Worm (Caenorhabditis elegans): ENCODE results near the gene wht-6.
A peak's percentile ranks its signal among the peaks of the same experiment; 100 is the strongest.

wht-6 gene

DNA sequence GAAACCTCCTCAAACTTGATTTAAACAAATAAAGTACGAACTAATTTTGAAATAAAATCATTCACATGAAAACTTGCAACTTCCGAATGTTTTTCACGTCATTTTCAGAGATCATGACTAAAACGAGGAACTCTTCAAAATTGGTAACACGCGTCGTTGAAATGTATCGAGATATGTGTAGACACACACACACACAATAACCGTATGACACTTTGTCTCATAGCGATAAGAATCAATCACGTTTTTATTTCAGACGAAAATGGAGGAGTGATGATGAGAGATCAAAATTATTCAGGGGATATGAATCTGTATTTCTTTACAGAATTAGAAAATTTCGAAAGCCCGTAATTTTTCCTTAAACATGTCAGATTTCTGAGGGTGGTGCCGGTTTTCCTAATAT is 48.8 kb upstream of the wht-6 start (continued):
- peak; percentile 59 for TF ChIP-seq T20F7.1 (GFP tag; optimal IDR thresholded peaks at IDR 0.05)
- TF ChIP-seq mxl-2 (GFP tag; conservative IDR thresholded peaks at IDR 0.05): no peak
- peak; percentile 19; the same call in 1 of the 2 replicates for TF ChIP-seq php-3 (GFP tag; IDR thresholded peaks at IDR 0.05)
- no peak for TF ChIP-seq ceh-28 (tag; optimal IDR thresholded peaks at IDR 0.05)
- peak; percentile 40 for TF ChIP-seq hlh-11 (tag; optimal IDR thresholded peaks at IDR 0.05)

DNA sequence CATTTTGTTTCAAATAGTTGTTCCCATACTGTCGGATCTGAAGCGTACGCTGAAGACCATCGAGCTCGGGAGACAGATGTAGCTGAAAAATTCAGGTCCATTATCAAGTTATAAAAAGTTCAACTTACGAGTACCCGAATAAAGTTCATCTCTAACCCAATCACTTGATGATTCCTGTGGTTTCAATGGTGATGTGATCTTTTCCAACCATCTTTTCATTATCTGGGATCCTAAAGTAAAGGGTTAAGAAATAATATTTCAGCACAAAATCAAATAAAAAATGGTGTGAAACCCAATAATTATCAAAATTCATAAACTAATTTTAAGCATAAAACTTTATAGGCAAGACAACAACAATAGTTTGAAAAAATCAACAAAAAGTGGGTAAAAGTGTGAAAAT is 44.3 kb upstream of the wht-6 start, which contains the start of gene C05D11.8:
Gene C05D11.8 (minus strand): TSS at position 101 of the 400 bp plus-strand sequence.
- no peak for TF ChIP-seq ztf-7 (tag; optimal IDR thresholded peaks at IDR 0.05)
- TF ChIP-seq mdt-29 (GFP tag; IDR thresholded peaks at IDR 0.05): no peak
- no peak for TF ChIP-seq mep-1 (tag; optimal IDR thresholded peaks at IDR 0.05)

DNA sequence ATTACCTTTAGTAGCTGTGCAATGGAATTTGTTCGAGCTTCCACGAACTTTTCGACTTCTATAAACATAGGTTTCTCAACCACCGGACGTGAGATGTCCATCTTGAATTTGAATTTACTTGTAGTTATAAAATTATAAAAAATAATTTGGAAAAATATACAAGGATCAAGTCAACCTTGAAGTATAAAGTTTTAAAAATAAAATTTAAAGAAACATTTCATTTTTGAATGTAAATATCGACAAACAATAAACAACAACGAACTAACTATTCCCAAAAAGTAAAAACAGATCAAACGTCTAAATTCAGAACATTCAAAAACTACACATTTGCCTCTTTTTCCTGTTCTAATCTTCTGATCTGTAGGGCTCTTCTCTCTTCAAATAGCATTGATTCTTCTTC is 40.7 kb upstream of the wht-6 start, which contains the start of gene popl-1:
Gene popl-1 (minus strand): TSS at position 101 of the 400 bp plus-strand sequence.
- TF ChIP-seq Y5F2A.4 (GFP tag; optimal IDR thresholded peaks at IDR 0.05) (no peak), arid-1 (GFP tag; conservative IDR thresholded peaks at IDR 0.05) (no peak)

DNA sequence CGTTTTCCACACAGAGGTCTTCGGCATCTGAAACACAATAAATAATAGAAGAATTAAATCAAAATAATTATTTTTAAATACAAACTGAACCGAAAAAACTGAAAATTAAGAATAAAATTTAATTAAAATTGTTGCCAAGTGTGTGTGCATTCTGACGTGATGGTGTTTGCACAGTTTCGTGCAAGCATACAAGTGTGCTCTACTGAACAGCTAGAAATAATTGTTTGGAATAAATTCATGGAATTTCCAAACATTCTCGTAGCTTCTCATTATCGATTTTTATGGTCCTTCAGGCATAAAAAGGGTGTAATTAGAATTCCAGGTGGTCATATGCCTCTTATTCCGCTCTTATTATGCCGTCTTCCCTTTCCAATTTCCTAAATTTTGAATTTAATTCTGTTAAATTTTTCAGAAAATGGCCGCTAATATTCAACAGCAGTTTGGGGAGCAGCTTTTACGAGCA is 39.8 kb upstream of the wht-6 start, which contains the start of the genes mrps-17 and txdc-9:
Gene mrps-17 (minus strand): TSS at position 33 of the 463 bp plus-strand sequence.
Gene txdc-9 (plus strand): TSS at position 413 of the 463 bp plus-strand sequence.
- peak in 1 of 2 experiments; percentile 19 for TF ChIP-seq mdl-1 (tag; optimal IDR thresholded peaks at IDR 0.05)
- TF ChIP-seq nhr-28 (tag; optimal IDR thresholded peaks at IDR 0.05): peak; percentile 52
- no peak for TF ChIP-seq ztf-7 (tag; optimal IDR thresholded peaks at IDR 0.05)
- TF ChIP-seq ces-1 (GFP tag; optimal IDR thresholded peaks at IDR 0.05): peak; percentile 63
- no peak for TF ChIP-seq saeg-2 (GFP tag; IDR thresholded peaks at IDR 0.05)
- TF ChIP-seq hlh-11 (tag; optimal IDR thresholded peaks at IDR 0.05): peak; percentile 42
- TF ChIP-seq Y105C5A.15 (GFP tag; IDR thresholded peaks at IDR 0.05): no peak
- no peak for TF ChIP-seq fos-1 (tag; optimal IDR thresholded peaks at IDR 0.05)
- TF ChIP-seq nhr-77 (tag; optimal IDR thresholded peaks at IDR 0.05): peak; percentile 56
- no peak for TF ChIP-seq ZK546.5 (tag; optimal IDR thresholded peaks at IDR 0.05)
- peak; percentile 30 for TF ChIP-seq fkh-10 (GFP tag; optimal IDR thresholded peaks at IDR 0.05)
- no peak for TF ChIP-seq pha-4 (GFP tag; IDR thresholded peaks at IDR 0.05)
- TF ChIP-seq pha-4 (tag; optimal IDR thresholded peaks at IDR 0.05): peak; percentile 58
- peak; percentile 84 for TF ChIP-seq nhr-6 (tag; optimal IDR thresholded peaks at IDR 0.05)
- no peak for TF ChIP-seq madf-5 (GFP tag; IDR thresholded peaks at IDR 0.05)
- TF ChIP-seq rbr-2 (tag; optimal IDR thresholded peaks at IDR 0.05): peak; percentile 73
- peak; percentile 17 to 92 for TF ChIP-seq lsy-2 (tag; optimal IDR thresholded peaks at IDR 0.05)
- peak; percentile 90 for TF ChIP-seq aha-1 (tag)
- no peak for TF ChIP-seq daf-19 (GFP tag; conservative IDR thresholded peaks at IDR 0.05)
- TF ChIP-seq dmd-6 (GFP tag; IDR thresholded peaks at IDR 0.05): peak; percentile 8; the same call in 1 of the 2 replicates
- TF ChIP-seq spr-1 (tag; optimal IDR thresholded peaks at IDR 0.05): no peak
- no peak for TF ChIP-seq Y75B8A.6 (GFP tag; IDR thresholded peaks at IDR 0.05)
- peak; percentile 31 for TF ChIP-seq lin-13 (GFP tag; optimal IDR thresholded peaks at IDR 0.05)
- no peak for TF ChIP-seq jun-1 (tag; optimal IDR thresholded peaks at IDR 0.05)
- no peak for TF ChIP-seq Y48G9A.11 (GFP tag; IDR thresholded peaks at IDR 0.05)
- no peak for TF ChIP-seq zip-11 (GFP tag; IDR thresholded peaks at IDR 0.05)
- peak; percentile 75 for TF ChIP-seq dpl-1 (GFP tag; optimal IDR thresholded peaks at IDR 0.05)
- TF ChIP-seq mes-2 (tag; optimal IDR thresholded peaks at IDR 0.05; ENCODE audit: poor library complexity, severe bottlenecking): peak; percentile 89
- no peak for TF ChIP-seq unc-62 (GFP tag; optimal IDR thresholded peaks at IDR 0.05 in 1 of 2)
- no peak for TF ChIP-seq unc-62 (tag; optimal IDR thresholded peaks at IDR 0.05)
- no peak for TF ChIP-seq ceh-62 (tag; optimal IDR thresholded peaks at IDR 0.05)
- TF ChIP-seq lin-38 (GFP tag; IDR thresholded peaks at IDR 0.05): peak; percentile 93
- TF ChIP-seq F37D6.2 (tag; optimal IDR thresholded peaks at IDR 0.05): peak; percentile 21
- no peak for TF ChIP-seq ceh-20 (GFP tag; IDR thresholded peaks at IDR 0.05)
- no peak for TF ChIP-seq sdz-12 (GFP tag; optimal IDR thresholded peaks at IDR 0.05)
- peak; percentile 61 for TF ChIP-seq hmg-1.1 (GFP tag; IDR thresholded peaks at IDR 0.05)
- TF ChIP-seq dve-1 (tag; optimal IDR thresholded peaks at IDR 0.05; ENCODE audit: insufficient read depth): peak; percentile 71
- no peak for TF ChIP-seq nhr-48 (tag; optimal IDR thresholded peaks at IDR 0.05)

Data from whole organism, L4 larva.